Fruit fly (Drosophila melanogaster) whole organism, embryonic: Measurements from ENCODE around the gene c12.1.
A peak's percentile ranks its signal among the peaks of the same experiment; 100 is the strongest.

Experiments used
- Asciz ChIP-seq: fragments of 200-800 bp; sonication (Bioruptor generic); optimal IDR thresholded peaks from 2 replicates; lab custom pipeline; 2017; ENCODE audit warnings: missing biosample characterization, mild to moderate bottlenecking, missing genetic modification characterization, missing genetic modification reagents
- BEAF-32 ChIP-seq: fragments of 200-800 bp; sonication (Bioruptor generic); optimal IDR thresholded peaks from 3 replicates; lab custom pipeline; 2017; ENCODE audit warnings: missing biosample characterization, missing genetic modification characterization, mild to moderate bottlenecking, moderate library complexity, missing genetic modification reagents
- CG10147 ChIP-seq: fragments of 200-800 bp; sonication (Bioruptor generic); optimal IDR thresholded peaks from 2 replicates; lab custom pipeline; 2019; ENCODE audit warnings: missing biosample characterization, mild to moderate bottlenecking, missing genetic modification characterization, moderate library complexity
- CG10366 ChIP-seq: fragments of 200-800 bp; sonication (Bioruptor generic); IDR thresholded peaks from 2 replicates; pipeline ENCODE4 v1.3.6; 2022; ENCODE audit warnings: missing biosample characterization, missing genetic modification characterization
- CG11093 ChIP-seq: fragments of 200-800 bp; sonication (Bioruptor generic); IDR thresholded peaks from 3 replicates; pipeline ENCODE4 v1.3.6; 2022; ENCODE audit warnings: missing biosample characterization, missing genetic modification characterization
- CG11247 ChIP-seq: fragments of 200-800 bp; sonication (Bioruptor generic); IDR thresholded peaks from 2 replicates; pipeline ENCODE4 v1.3.6; 2022; ENCODE audit warnings: missing biosample characterization, missing genetic modification characterization
- CG1233 ChIP-seq: fragments of 200-800 bp; sonication (Bioruptor generic); optimal IDR thresholded peaks from 4 replicates; lab custom pipeline; 2018; ENCODE audit warnings: missing biosample characterization, mild to moderate bottlenecking, missing genetic modification characterization
- CG12391 ChIP-seq: fragments of 200-800 bp; sonication (Bioruptor generic); optimal IDR thresholded peaks from 3 replicates; lab custom pipeline; 2018; ENCODE audit warnings: missing biosample characterization, mild to moderate bottlenecking, missing genetic modification characterization, moderate library complexity
- CG1602 ChIP-seq: fragments of 200-800 bp; sonication (Bioruptor generic); optimal IDR thresholded peaks from 3 replicates; lab custom pipeline; 2016; ENCODE audit warnings: missing biosample characterization, missing genetic modification characterization
- CG1647 ChIP-seq: fragments of 200-800 bp; sonication (Bioruptor generic); optimal IDR thresholded peaks from 3 replicates; lab custom pipeline; 2016; ENCODE audit warnings: missing biosample characterization, missing genetic modification characterization
- CG17359 ChIP-seq: fragments of 200-800 bp; sonication (Bioruptor generic); optimal IDR thresholded peaks from 3 replicates; lab custom pipeline; 2018; ENCODE audit warnings: missing biosample characterization, mild to moderate bottlenecking, missing genetic modification characterization, moderate library complexity
- CG1832 ChIP-seq: fragments of 200-800 bp; sonication (Bioruptor generic); optimal IDR thresholded peaks from 2 replicates; lab custom pipeline; 2017; ENCODE audit warnings: missing biosample characterization, mild to moderate bottlenecking, missing genetic modification characterization, inconsistent platforms
- CG18764 ChIP-seq: fragments of 200-800 bp; sonication (Bioruptor generic); optimal IDR thresholded peaks from 3 replicates; lab custom pipeline; 2016; ENCODE audit warnings: missing biosample characterization, missing genetic modification characterization
- CG2889 ChIP-seq: fragments of 200-800 bp; sonication (Bioruptor generic); IDR thresholded peaks from 3 replicates; pipeline ENCODE4 v1.3.6; 2022; ENCODE audit warnings: missing biosample characterization, missing genetic modification characterization
- CG31388 ChIP-seq: fragments of 200-800 bp; sonication (Bioruptor generic); optimal IDR thresholded peaks from 2 replicates; lab custom pipeline; 2016; ENCODE audit warnings: missing biosample characterization, missing genetic modification characterization
- CG4424 ChIP-seq: fragments of 200-800 bp; sonication (Bioruptor generic); optimal IDR thresholded peaks from 3 replicates; lab custom pipeline; 2016; ENCODE audit warnings: missing biosample characterization, missing genetic modification characterization
- CG4730 ChIP-seq: fragments of 200-800 bp; sonication (Bioruptor generic); IDR thresholded peaks from 2 replicates; pipeline ENCODE4 v1.3.6; 2022; ENCODE audit warnings: missing biosample characterization, missing genetic modification characterization
- CG6254 ChIP-seq: fragments of 200-800 bp; sonication (Bioruptor generic); optimal IDR thresholded peaks from 3 replicates; lab custom pipeline; 2017; ENCODE audit warnings: mild to moderate bottlenecking, missing biosample characterization, missing genetic modification reagents, missing genetic modification characterization
- CG7556 ChIP-seq: fragments of 200-800 bp; sonication (Bioruptor generic); optimal IDR thresholded peaks from 2 replicates; lab custom pipeline; 2017; ENCODE audit warnings: missing biosample characterization, mild to moderate bottlenecking, missing genetic modification characterization
- CG8765 ChIP-seq: fragments of 200-800 bp; sonication (Bioruptor generic); IDR thresholded peaks from 2 replicates; pipeline ENCODE4 v1.3.6; 2022; ENCODE audit warnings: missing biosample characterization, missing genetic modification characterization
- CG9876 ChIP-seq: fragments of 200-800 bp; sonication (Bioruptor generic); optimal IDR thresholded peaks from 2 replicates; lab custom pipeline; 2016; ENCODE audit warnings: missing biosample characterization, missing genetic modification characterization
- Camta ChIP-seq: fragments of 200-800 bp; sonication (Bioruptor generic); optimal IDR thresholded peaks from 2 replicates; lab custom pipeline; 2016; ENCODE audit warnings: missing biosample characterization, missing genetic modification characterization
- Dbx ChIP-seq: fragments of 200-800 bp; sonication (Bioruptor generic); IDR thresholded peaks from 3 replicates; pipeline ENCODE4 v1.3.6; 2022; ENCODE audit warnings: missing biosample characterization, missing genetic modification characterization
- Doc3 ChIP-seq: fragments of 200-800 bp; sonication (Bioruptor generic); IDR thresholded peaks from 3 replicates; pipeline ENCODE4 v1.3.6; 2022; ENCODE audit warnings: missing biosample characterization, missing genetic modification characterization; ENCODE audit not compliant: partially characterized antibody
- Drgx ChIP-seq: fragments of 200-800 bp; sonication (Bioruptor generic); IDR thresholded peaks from 2 replicates; pipeline ENCODE4 v1.3.6; 2022; ENCODE audit warnings: missing biosample characterization, missing genetic modification characterization
- HLHmδ ChIP-seq: fragments of 200-800 bp; sonication (Bioruptor generic); optimal IDR thresholded peaks from 2 replicates; lab custom pipeline; 2018; ENCODE audit warnings: missing biosample characterization, mild to moderate bottlenecking, missing genetic modification characterization, moderate library complexity
- HmgD ChIP-seq: fragments of 200-800 bp; sonication (Bioruptor generic); optimal IDR thresholded peaks from 3 replicates; lab custom pipeline; 2016; ENCODE audit warnings: missing biosample characterization, missing genetic modification characterization
- Hsf ChIP-seq: fragments of 200-800 bp; sonication (Bioruptor generic); optimal IDR thresholded peaks from 3 replicates; lab custom pipeline; 2016; ENCODE audit warnings: missing biosample characterization, missing genetic modification characterization
- Mes4 ChIP-seq: fragments of 200-800 bp; sonication (Bioruptor generic); optimal IDR thresholded peaks from 2 replicates; lab custom pipeline; 2016; ENCODE audit warnings: missing biosample characterization, missing genetic modification characterization
- Myb ChIP-seq: fragments of 200-800 bp; sonication (Bioruptor generic); optimal IDR thresholded peaks from 2 replicates; lab custom pipeline; 2016; ENCODE audit warnings: missing biosample characterization, missing genetic modification characterization
- NK7.1 ChIP-seq: fragments of 200-800 bp; sonication (Bioruptor generic); optimal IDR thresholded peaks from 3 replicates; lab custom pipeline; 2016; ENCODE audit warnings: missing biosample characterization, missing genetic modification characterization
- Neu2 ChIP-seq: fragments of 200-800 bp; sonication (Bioruptor generic); optimal IDR thresholded peaks from 3 replicates; lab custom pipeline; 2016; ENCODE audit warnings: missing biosample characterization, missing genetic modification characterization, borderline replicate concordance
- Ptx1 ChIP-seq: fragments of 200-800 bp; sonication (Bioruptor generic); IDR thresholded peaks from 2 replicates; pipeline ENCODE4 v1.3.6; 2022; ENCODE audit warnings: missing biosample characterization, missing genetic modification characterization
- Rfx ChIP-seq: fragments of 200-800 bp; sonication (Bioruptor generic); IDR thresholded peaks from 2 replicates; pipeline ENCODE4 v1.3.6; 2022; ENCODE audit warnings: missing biosample characterization, missing genetic modification characterization
- Sin3A ChIP-seq: fragments of >200 bp; optimal IDR thresholded peaks from 2 replicates; lab custom pipeline; 2018
- ap ChIP-seq: fragments of 200-800 bp; sonication (Bioruptor generic); IDR thresholded peaks from 2 replicates; pipeline ENCODE4 v1.3.6; 2022; ENCODE audit warnings: missing biosample characterization, missing genetic modification characterization
- bab2 ChIP-seq: fragments of 200-800 bp; sonication (Bioruptor generic); optimal IDR thresholded peaks from 2 replicates; lab custom pipeline; 2016; ENCODE audit warnings: missing biosample characterization, missing genetic modification characterization
- br ChIP-seq: fragments of >200 bp; optimal IDR thresholded peaks from 2 replicates; lab custom pipeline; 2017
- ems ChIP-seq: fragments of 200-800 bp; sonication (Bioruptor generic); optimal IDR thresholded peaks from 3 replicates; lab custom pipeline; 2016; ENCODE audit warnings: missing biosample characterization, missing genetic modification characterization
- ewg ChIP-seq: fragments of 200-800 bp; sonication (Bioruptor generic); optimal IDR thresholded peaks from 3 replicates; lab custom pipeline; 2017; ENCODE audit warnings: mild to moderate bottlenecking, missing biosample characterization, missing genetic modification reagents, missing genetic modification characterization
- hkb ChIP-seq, 2 experiments: fragments of 200-800 bp in 1 of 2; fragments of >200 bp in 1 of 2; sonication (Bioruptor generic) in 1 of 2; IDR thresholded peaks in 1 of 2; optimal IDR thresholded peaks in 1 of 2; 2 replicates each; pipeline versions ENCODE4 v1.3.6 to Lab custom; 2017 to 2022; ENCODE audit warnings: missing biosample characterization in 1 of 2, missing genetic modification characterization in 1 of 2
- kay ChIP-seq: fragments of 200-800 bp; sonication (Bioruptor generic); optimal IDR thresholded peaks from 2 replicates; lab custom pipeline; 2016; ENCODE audit warnings: missing biosample characterization, missing genetic modification characterization
- nmo ChIP-seq: fragments of 200-800 bp; sonication (Bioruptor generic); optimal IDR thresholded peaks from 2 replicates; lab custom pipeline; 2018; ENCODE audit warnings: missing biosample characterization, mild to moderate bottlenecking, missing genetic modification characterization, moderate library complexity
- otp ChIP-seq: fragments of 200-800 bp; sonication (Bioruptor generic); IDR thresholded peaks from 3 replicates; pipeline ENCODE4, ENCODE4 v1.3.6; 2022; ENCODE audit warnings: missing biosample characterization, missing genetic modification characterization
- p53 ChIP-seq: fragments of 200-800 bp; sonication (Bioruptor generic); optimal IDR thresholded peaks from 2 replicates; lab custom pipeline; 2016; ENCODE audit warnings: missing biosample characterization, missing genetic modification characterization
- row ChIP-seq: fragments of 200-800 bp; sonication (Bioruptor generic); IDR thresholded peaks from 3 replicates; pipeline ENCODE4 v1.3.6; 2022; ENCODE audit warnings: missing biosample characterization, missing genetic modification characterization
- schlank ChIP-seq: fragments of 200-800 bp; sonication (Bioruptor generic); optimal IDR thresholded peaks from 2 replicates; lab custom pipeline; 2018; ENCODE audit warnings: missing biosample characterization, mild to moderate bottlenecking, missing genetic modification characterization
- ttk ChIP-seq: fragments of 200-800 bp; sonication (Bioruptor generic); IDR thresholded peaks from 2 replicates; pipeline ENCODE4 v2.1.2; 2022; ENCODE audit warnings: missing biosample characterization, missing genetic modification characterization
- twi ChIP-seq: fragments of 200-800 bp; optimal IDR thresholded peaks from 2 replicates; lab custom pipeline; 2019; ENCODE audit warnings: missing biosample characterization, mild to moderate bottlenecking, missing genetic modification characterization, moderate library complexity

The c12.1 gene

DNA sequence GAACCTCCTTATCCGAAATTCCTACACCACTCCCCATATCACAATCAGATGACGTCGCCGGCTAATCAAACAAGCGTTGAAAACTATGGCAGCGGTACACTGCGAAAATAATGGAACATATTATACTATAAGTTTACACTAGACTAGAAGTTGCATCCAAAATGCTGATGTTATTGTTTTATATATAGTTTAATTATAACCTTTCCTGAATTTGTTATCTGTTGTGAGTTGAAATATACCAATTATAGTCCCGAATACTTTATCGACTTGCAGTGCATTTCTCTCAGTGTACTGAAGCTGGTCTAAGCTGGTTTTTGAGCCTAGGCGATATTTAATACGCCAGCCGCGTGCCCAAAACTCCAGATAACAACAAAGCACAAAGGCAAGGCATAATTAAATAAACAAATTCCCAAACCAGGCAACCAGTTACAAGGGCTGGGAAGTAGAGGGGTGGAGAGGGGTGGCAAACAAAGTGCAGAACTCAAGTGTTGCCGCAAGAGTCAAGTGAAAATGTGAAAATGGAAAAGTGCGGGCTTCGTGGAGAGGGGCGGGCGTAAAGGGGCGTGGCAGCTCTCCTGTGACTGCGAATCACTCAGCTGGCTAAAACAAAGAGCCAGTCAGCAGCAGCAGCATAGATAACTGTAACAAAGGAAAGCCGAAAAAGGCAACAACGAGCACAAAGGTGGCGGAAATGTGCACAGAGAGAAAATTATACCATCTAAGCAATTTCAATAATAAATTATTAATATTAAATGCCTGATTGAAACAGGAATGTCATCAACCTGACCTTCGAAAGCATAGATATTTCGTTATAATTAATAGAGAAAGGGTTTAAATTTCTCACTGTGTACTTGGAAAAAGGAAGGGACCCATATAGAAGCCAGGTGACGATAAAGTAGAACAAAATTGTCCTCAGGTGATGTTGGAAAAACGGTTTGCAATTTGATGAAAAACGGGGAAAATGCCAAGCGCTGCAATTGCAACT, 33.4 kb upstream of the c12.1 start (continued):
- TF ChIP-seq CG12391 (tag; lab: Kevin White, UChicago), result peak; percentile 83
- TF ChIP-seq schlank (tag; lab: Kevin White, UChicago), result peak; percentile 78
- TF ChIP-seq nmo (GFP tag; lab: Kevin White, UChicago), result peak; percentile 85
- TF ChIP-seq row, result peak; percentile 85
- TF ChIP-seq CG10366, result peak; percentile 79
- no peak for TF ChIP-seq CG1832
- peak; percentile 81 for TF ChIP-seq otp
- TF ChIP-seq kay (GFP tag; lab: Kevin White, UChicago), result peak; percentile 48
- no peak for TF ChIP-seq BEAF-32
- TF ChIP-seq CG2889 (GFP tag; lab: Robert Waterston, UW), result peak; percentile 65; the same call in 1 of the 3 replicates
- TF ChIP-seq HmgD (GFP tag; lab: Kevin White, UChicago), result peak; percentile 10
- peak; percentile 72 for TF ChIP-seq ap (GFP tag; lab: Robert Waterston, UW)
- peak; percentile 60 for TF ChIP-seq bab2 (GFP tag; lab: Kevin White, UChicago)
- TF ChIP-seq CG9876 (GFP tag; lab: Kevin White, UChicago), result peak; percentile 5
- peak; percentile 91 for TF ChIP-seq Rfx (GFP tag; lab: Robert Waterston, UW)
- TF ChIP-seq HLHmδ (GFP tag; lab: Kevin White, UChicago), result no peak
- TF ChIP-seq CG31388, result peak; percentile 37
- TF ChIP-seq CG1647, result peak; percentile 64
- TF ChIP-seq Doc3 (GFP tag; lab: Robert Waterston, UW), result no peak
- TF ChIP-seq CG4730, result peak; percentile 71
- TF ChIP-seq CG7556, result peak; percentile 79
- peak; percentile 39 for TF ChIP-seq Myb (GFP tag; lab: Kevin White, UChicago)
- TF ChIP-seq ems, result peak; percentile 81
- TF ChIP-seq Ptx1 (GFP tag; lab: Robert Waterston, UW), result peak; percentile 88
- TF ChIP-seq CG8765 (GFP tag; lab: Robert Waterston, UW), result peak; percentile 59; the same call in 1 of the 2 replicates
- TF ChIP-seq NK7.1, result peak; percentile 59
- peak; percentile 76 for TF ChIP-seq Hsf
- peak; percentile 89 for TF ChIP-seq CG10147
- no peak for TF ChIP-seq Sin3A (lab: Kevin White, UChicago)
- TF ChIP-seq p53 (GFP tag; lab: Kevin White, UChicago), result no peak
- peak; percentile 71 for TF ChIP-seq ttk (GFP tag; lab: Robert Waterston, UW)
- TF ChIP-seq CG17359 (tag; lab: Kevin White, UChicago), result peak; percentile 90
- TF ChIP-seq CG11247 (GFP tag; lab: Robert Waterston, UW), result peak; percentile 73
- TF ChIP-seq hkb (optimal IDR thresholded peaks at IDR 0.05; lab: Kevin White, UChicago), result no peak
- TF ChIP-seq hkb (GFP tag; IDR thresholded peaks at IDR 0.05; lab: Robert Waterston, UW), result peak; percentile 70
- TF ChIP-seq Dbx (GFP tag; lab: Robert Waterston, UW), result peak; percentile 89
- TF ChIP-seq Drgx (GFP tag; lab: Robert Waterston, UW), result peak; percentile 72
- TF ChIP-seq CG4424 (GFP tag; lab: Kevin White, UChicago), result peak; percentile 77
- TF ChIP-seq Asciz, result peak; percentile 77
- peak; percentile 31 for TF ChIP-seq twi (tag; lab: Kevin White, UChicago)
- peak; percentile 40; the same call in 1 of the 3 replicates for TF ChIP-seq CG11093
- TF ChIP-seq ewg (GFP tag; lab: Kevin White, UChicago), result peak; percentile 62
- TF ChIP-seq CG18764, result peak; percentile 55
- TF ChIP-seq CG1602 (GFP tag; lab: Kevin White, UChicago), result peak; percentile 59
- TF ChIP-seq CG6254, result peak; percentile 66
- no peak for TF ChIP-seq br (lab: Kevin White, UChicago)
- TF ChIP-seq Mes4 (GFP tag; lab: Kevin White, UChicago), result no peak
- no peak for TF ChIP-seq Neu2 (GFP tag; lab: Kevin White, UChicago)
- peak; percentile 66 for TF ChIP-seq CG1233
- TF ChIP-seq Camta (GFP tag; lab: Kevin White, UChicago), result peak; percentile 68
